Fruit fly (Drosophila melanogaster) whole organism, embryonic: ENCODE measurements around the gene Edg91.
A peak's percentile ranks its signal among the peaks of the same experiment; 100 is the strongest.

Experiments
- CG10462 ChIP-seq: fragments of 200-800 bp; sonication (Bioruptor generic); optimal IDR thresholded peaks from 2 replicates; lab custom pipeline; 2016; ENCODE audit warnings: missing biosample characterization, missing genetic modification characterization
- CG12659 ChIP-seq: fragments of 200-800 bp; sonication (Bioruptor generic); optimal IDR thresholded peaks from 3 replicates; lab custom pipeline; 2017; ENCODE audit warnings: mild to moderate bottlenecking, missing biosample characterization, missing genetic modification reagents, missing genetic modification characterization
- CG12769 ChIP-seq: fragments of 200-800 bp; sonication (Bioruptor generic); optimal IDR thresholded peaks from 2 replicates; lab custom pipeline; 2019; ENCODE audit warnings: missing biosample characterization, mild to moderate bottlenecking, missing genetic modification characterization, moderate library complexity
- CG12942 ChIP-seq: fragments of 200-800 bp; sonication (Bioruptor generic); optimal IDR thresholded peaks from 3 replicates; lab custom pipeline; 2016; ENCODE audit warnings: missing biosample characterization, missing genetic modification characterization
- CG13287 ChIP-seq: fragments of 200-800 bp; sonication (Bioruptor generic); IDR thresholded peaks from 2 replicates; pipeline ENCODE4 v1.3.6; 2022; ENCODE audit warnings: missing biosample characterization, missing genetic modification characterization; ENCODE audit not compliant: partially characterized antibody
- CG13624 ChIP-seq: fragments of 200-800 bp; sonication (Bioruptor generic); optimal IDR thresholded peaks from 2 replicates; lab custom pipeline; 2016; ENCODE audit warnings: missing biosample characterization, missing genetic modification characterization
- CG13894 ChIP-seq: fragments of 200-800 bp; sonication (Bioruptor generic); optimal IDR thresholded peaks from 3 replicates; lab custom pipeline; 2018; ENCODE audit warnings: missing biosample characterization, mild to moderate bottlenecking, missing genetic modification characterization, moderate library complexity
- CG15011 ChIP-seq: fragments of 200-800 bp; sonication (Bioruptor generic); optimal IDR thresholded peaks from 3 replicates; lab custom pipeline; 2018; ENCODE audit warnings: missing biosample characterization, mild to moderate bottlenecking, missing genetic modification characterization
- CG17361 ChIP-seq: fragments of 200-800 bp; sonication (Bioruptor generic); IDR thresholded peaks from 3 replicates; pipeline ENCODE4 v1.3.6; 2022; ENCODE audit warnings: missing biosample characterization, missing genetic modification characterization
- CG17802 ChIP-seq: fragments of 200-800 bp; sonication (Bioruptor generic); optimal IDR thresholded peaks from 2 replicates; lab custom pipeline; 2018; ENCODE audit warnings: missing biosample characterization, mild to moderate bottlenecking, missing genetic modification characterization, moderate library complexity
- CG18011 ChIP-seq: fragments of 200-800 bp; sonication (Bioruptor generic); optimal IDR thresholded peaks from 2 replicates; lab custom pipeline; 2017; ENCODE audit warnings: missing biosample characterization, missing genetic modification characterization, mild to moderate bottlenecking, moderate library complexity, missing genotype
- CG1832 ChIP-seq: fragments of 200-800 bp; sonication (Bioruptor generic); optimal IDR thresholded peaks from 2 replicates; lab custom pipeline; 2017; ENCODE audit warnings: missing biosample characterization, mild to moderate bottlenecking, missing genetic modification characterization, inconsistent platforms
- CG2712 ChIP-seq: fragments of 200-800 bp; optimal IDR thresholded peaks from 3 replicates; lab custom pipeline; 2019; ENCODE audit warnings: missing biosample characterization, mild to moderate bottlenecking, missing genetic modification characterization, moderate library complexity
- CG4730 ChIP-seq: fragments of 200-800 bp; sonication (Bioruptor generic); IDR thresholded peaks from 2 replicates; pipeline ENCODE4 v1.3.6; 2022; ENCODE audit warnings: missing biosample characterization, missing genetic modification characterization
- CG4854 ChIP-seq: fragments of 200-800 bp; sonication (Bioruptor generic); optimal IDR thresholded peaks from 2 replicates; lab custom pipeline; 2016; ENCODE audit warnings: missing biosample characterization, missing genetic modification characterization, inconsistent platforms
- CG6813 ChIP-seq: fragments of 200-800 bp; sonication (Bioruptor generic); optimal IDR thresholded peaks from 2 replicates; lab custom pipeline; 2017; ENCODE audit warnings: missing biosample characterization, missing genetic modification characterization, mild to moderate bottlenecking, moderate library complexity, missing genetic modification reagents
- CG7786 ChIP-seq: fragments of 200-800 bp; sonication (Bioruptor generic); optimal IDR thresholded peaks from 2 replicates; lab custom pipeline; 2016; ENCODE audit warnings: missing biosample characterization, missing genetic modification characterization
- CG9215 ChIP-seq: fragments of 200-800 bp; sonication (Bioruptor generic); IDR thresholded peaks from 2 replicates; pipeline ENCODE4 v1.3.6; 2022; ENCODE audit warnings: missing biosample characterization, missing genetic modification characterization
- CG9817 ChIP-seq: fragments of 200-800 bp; sonication (Bioruptor generic); optimal IDR thresholded peaks from 2 replicates; lab custom pipeline; 2018; ENCODE audit warnings: missing biosample characterization, mild to moderate bottlenecking, missing genetic modification characterization, moderate library complexity
- CG9876 ChIP-seq: fragments of 200-800 bp; sonication (Bioruptor generic); optimal IDR thresholded peaks from 2 replicates; lab custom pipeline; 2016; ENCODE audit warnings: missing biosample characterization, missing genetic modification characterization
- Chrac-16 ChIP-seq: fragments of 200-800 bp; sonication (Bioruptor generic); optimal IDR thresholded peaks from 3 replicates; lab custom pipeline; 2016; ENCODE audit warnings: missing biosample characterization, missing genetic modification characterization
- Dfd ChIP-seq, 2 experiments: fragments of >200 bp; optimal IDR thresholded peaks; 2 replicates each; lab custom pipeline; 2017; ENCODE audit warnings: missing biosample characterization in 2 of 2, missing genetic modification characterization in 2 of 2
- E2f1 ChIP-seq: fragments of 200-800 bp; sonication (Bioruptor generic); IDR thresholded peaks from 2 replicates; pipeline ENCODE4 v1.3.6; 2022; ENCODE audit warnings: missing biosample characterization, missing genetic modification characterization
- Fer2 ChIP-seq: fragments of 200-800 bp; sonication (Bioruptor generic); optimal IDR thresholded peaks from 2 replicates; lab custom pipeline; 2018; ENCODE audit warnings: missing biosample characterization, mild to moderate bottlenecking, missing genetic modification characterization, moderate library complexity
- HLH4C ChIP-seq: fragments of 200-800 bp; sonication (Bioruptor generic); IDR thresholded peaks from 3 replicates; pipeline ENCODE4 v1.3.6; 2022; ENCODE audit warnings: missing biosample characterization, missing genetic modification characterization; ENCODE audit not compliant: partially characterized antibody
- HLHmδ ChIP-seq: fragments of 200-800 bp; sonication (Bioruptor generic); optimal IDR thresholded peaks from 2 replicates; lab custom pipeline; 2018; ENCODE audit warnings: missing biosample characterization, mild to moderate bottlenecking, missing genetic modification characterization, moderate library complexity
- Hand ChIP-seq: fragments of 200-800 bp; sonication (Bioruptor generic); optimal IDR thresholded peaks from 2 replicates; lab custom pipeline; 2017; ENCODE audit warnings: mild to moderate bottlenecking, missing biosample characterization, missing genetic modification reagents, missing genetic modification characterization
- Hr78 ChIP-seq, 2 experiments: fragments of 200-800 bp in 1 of 2; fragments of >200 bp in 1 of 2; sonication (Bioruptor generic) in 1 of 2; optimal IDR thresholded peaks; 2 replicates each; lab custom pipeline; 2017 to 2019; ENCODE audit warnings: missing biosample characterization in 2 of 2, missing genetic modification characterization in 2 of 2, mild to moderate bottlenecking in 1 of 2, moderate library complexity in 1 of 2
- Mad ChIP-seq: fragments of 200-800 bp; sonication (Bioruptor generic); optimal IDR thresholded peaks from 2 replicates; lab custom pipeline; 2016; ENCODE audit warnings: missing biosample characterization, missing genetic modification characterization
- Med ChIP-seq: fragments of 200-800 bp; sonication (Bioruptor generic); peaks from one replicate; lab custom pipeline; 2016; ENCODE audit warnings: missing biosample characterization, missing genetic modification characterization, mild to moderate bottlenecking, inconsistent platforms, moderate library complexity
- Poxn ChIP-seq: fragments of 200-800 bp; sonication (Bioruptor generic); IDR thresholded peaks from 2 replicates; pipeline ENCODE4 v1.3.6; 2022; ENCODE audit warnings: missing biosample characterization, missing genetic modification characterization
- Rx ChIP-seq: fragments of 200-800 bp; sonication (Bioruptor generic); IDR thresholded peaks from 2 replicates; pipeline ENCODE4 v1.3.6; 2022; ENCODE audit warnings: missing biosample characterization, missing genetic modification characterization
- Scr ChIP-seq: fragments of 200-800 bp; sonication (Bioruptor generic); IDR thresholded peaks from 2 replicates; pipeline ENCODE4 v1.3.6; 2022; ENCODE audit warnings: missing biosample characterization, missing genetic modification characterization; ENCODE audit not compliant: partially characterized antibody
- Six4 ChIP-seq: fragments of 200-800 bp; sonication (Bioruptor generic); optimal IDR thresholded peaks from 2 replicates; lab custom pipeline; 2016; ENCODE audit warnings: missing biosample characterization, missing genetic modification characterization
- chif ChIP-seq, 2 experiments: fragments of 200-800 bp; sonication (Bioruptor generic); optimal IDR thresholded peaks; 3 replicates each; lab custom pipeline; 2016; ENCODE audit warnings: missing biosample characterization in 2 of 2, missing genetic modification characterization in 2 of 2
- gsb-n ChIP-seq: fragments of 200-800 bp; sonication (Bioruptor generic); optimal IDR thresholded peaks from 3 replicates; lab custom pipeline; 2018; ENCODE audit warnings: missing biosample characterization, mild to moderate bottlenecking, missing genetic modification characterization
- ham ChIP-seq: fragments of 200-800 bp; sonication (Bioruptor generic); IDR thresholded peaks from 2 replicates; pipeline ENCODE4 v1.3.6; 2022; ENCODE audit warnings: missing biosample characterization, missing genetic modification characterization
- jing ChIP-seq: fragments of 200-800 bp; sonication (Bioruptor generic); optimal IDR thresholded peaks from 2 replicates; lab custom pipeline; 2018; ENCODE audit warnings: missing biosample characterization, mild to moderate bottlenecking, missing genetic modification characterization
- kay ChIP-seq: fragments of 200-800 bp; sonication (Bioruptor generic); optimal IDR thresholded peaks from 2 replicates; lab custom pipeline; 2016; ENCODE audit warnings: missing biosample characterization, missing genetic modification characterization
- lilli ChIP-seq: fragments of 200-800 bp; sonication (Bioruptor generic); optimal IDR thresholded peaks from 3 replicates; lab custom pipeline; 2016; ENCODE audit warnings: missing biosample characterization, missing genetic modification characterization
- lov ChIP-seq, 2 experiments: fragments of 200-800 bp in 1 of 2; fragments of >200 bp in 1 of 2; sonication (Bioruptor generic) in 1 of 2; IDR thresholded peaks in 1 of 2; optimal IDR thresholded peaks in 1 of 2; 2 replicates in 1 of 2; 3 replicates in 1 of 2; pipeline versions ENCODE4 v1.3.6 to Lab custom; 2017 to 2022; ENCODE audit warnings: missing biosample characterization in 1 of 2, missing genetic modification characterization in 1 of 2
- maf-S ChIP-seq: fragments of 200-800 bp; sonication (Bioruptor generic); optimal IDR thresholded peaks from 2 replicates; lab custom pipeline; 2016; ENCODE audit warnings: missing biosample characterization, missing genetic modification characterization
- nom ChIP-seq: fragments of 200-800 bp; sonication (Bioruptor generic); optimal IDR thresholded peaks from 2 replicates; lab custom pipeline; 2017; ENCODE audit warnings: missing biosample characterization, missing genetic modification characterization, mild to moderate bottlenecking, moderate library complexity, missing genetic modification reagents
- odd ChIP-seq: fragments of 200-800 bp; sonication (Bioruptor generic); optimal IDR thresholded peaks from 2 replicates; lab custom pipeline; 2017; ENCODE audit warnings: missing biosample characterization, mild to moderate bottlenecking, missing genetic modification characterization
- slp2 ChIP-seq: fragments of 200-800 bp; sonication (Bioruptor generic); optimal IDR thresholded peaks from 2 replicates; lab custom pipeline; 2016; ENCODE audit warnings: missing biosample characterization, missing genetic modification characterization
- stc ChIP-seq: fragments of 200-800 bp; sonication (Bioruptor generic); IDR thresholded peaks from 2 replicates; pipeline ENCODE4 v1.3.6; 2022; ENCODE audit warnings: missing biosample characterization, missing genetic modification characterization
- ttk ChIP-seq: fragments of 200-800 bp; sonication (Bioruptor generic); IDR thresholded peaks from 2 replicates; pipeline ENCODE4 v2.1.2; 2022; ENCODE audit warnings: missing biosample characterization, missing genetic modification characterization
- unc-4 ChIP-seq: fragments of 200-800 bp; sonication (Bioruptor generic); IDR thresholded peaks from 2 replicates; pipeline ENCODE4 v1.3.6; 2022; ENCODE audit warnings: missing biosample characterization, missing genetic modification characterization; ENCODE audit not compliant: partially characterized antibody

The Edg91 gene

DNA sequence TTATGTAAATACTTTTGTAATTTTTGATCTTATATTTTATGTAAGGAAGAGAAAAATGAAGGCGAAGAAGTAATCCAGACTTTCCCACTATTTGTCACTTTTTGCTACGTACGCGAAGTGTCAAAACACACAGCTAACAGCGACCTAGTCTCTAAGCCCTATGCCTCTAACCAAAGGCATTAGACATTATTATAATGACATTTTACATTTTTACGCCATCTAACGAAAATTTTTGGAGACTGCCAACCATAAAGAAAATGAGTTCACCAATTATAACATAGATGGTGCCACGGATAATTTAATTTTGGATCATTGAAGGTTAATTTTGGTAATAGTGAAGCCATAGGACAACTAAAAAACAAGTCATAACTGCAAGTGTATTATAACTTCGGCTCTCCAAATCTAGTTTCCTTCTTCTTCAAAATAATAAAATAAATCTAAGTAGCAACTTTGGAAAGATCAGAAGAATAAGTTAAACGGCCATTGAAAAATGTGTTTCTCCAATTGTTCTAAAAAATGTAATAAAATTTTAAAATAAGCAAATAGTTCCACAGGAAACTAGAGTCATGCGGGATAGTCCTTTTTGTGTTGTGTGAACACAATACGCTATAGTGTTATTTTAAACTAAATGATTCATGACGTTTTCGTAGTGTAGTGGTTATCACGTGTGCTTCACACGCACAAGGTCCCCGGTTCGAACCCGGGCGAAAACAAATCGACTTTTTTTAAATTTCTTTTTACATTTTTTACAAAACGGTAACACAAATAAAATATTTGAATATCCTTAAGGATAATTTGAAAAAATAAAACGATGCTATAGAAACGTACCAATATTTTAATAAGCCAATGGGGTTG lies 6.0 kb upstream of the Edg91 start (continued):
- TF ChIP-seq CG4730 (GFP tag; lab: Robert Waterston, UW) (no peak), Six4 (GFP tag; lab: Kevin White, UChicago) (no peak), Dfd (GFP tag; optimal IDR thresholded peaks at IDR 0.05; lab: Kevin White, UChicago) (no peak), nom (GFP tag; lab: Kevin White, UChicago) (no peak), CG12942 (peak; percentile 7), CG12659 (no peak), stc (GFP tag; lab: Robert Waterston, UW) (no peak), CG9817 (tag; lab: Kevin White, UChicago) (no peak), CG4854 (no peak), CG13894 (tag; lab: Kevin White, UChicago) (peak; percentile 41), Hand (no peak), CG10462 (GFP tag; lab: Kevin White, UChicago) (no peak), CG17802 (tag; lab: Kevin White, UChicago) (no peak), chif (GFP tag; optimal IDR thresholded peaks at IDR 0.05; lab: Kevin White, UChicago) (peak in 1 of 2 experiments; percentile 13), Mad (GFP tag; lab: Kevin White, UChicago) (no peak), CG6813 (GFP tag; lab: Kevin White, UChicago) (no peak), CG13287 (GFP tag; lab: Robert Waterston, UW) (no peak), Poxn (GFP tag; lab: Robert Waterston, UW) (no peak), CG7786 (GFP tag; lab: Kevin White, UChicago) (no peak), HLH4C (GFP tag; lab: Robert Waterston, UW) (peak; percentile 80), ham (GFP tag; lab: Robert Waterston, UW) (no peak), lilli (peak; percentile 40), CG15011 (no peak), CG9215 (GFP tag; lab: Robert Waterston, UW) (no peak), Med (GFP tag; lab: Kevin White, UChicago) (peak; percentile 85), slp2 (GFP tag; lab: Kevin White, UChicago) (no peak), CG12769 (tag; lab: Kevin White, UChicago) (peak; percentile 48), gsb-n (peak; percentile 23), jing (GFP tag; lab: Kevin White, UChicago) (no peak), maf-S (GFP tag; lab: Kevin White, UChicago) (peak; percentile 1), Rx (no peak), Hr78 (GFP tag; optimal IDR thresholded peaks at IDR 0.05; lab: Kevin White, UChicago) (no peak), odd (no peak), Scr (GFP tag; lab: Robert Waterston, UW) (no peak), kay (GFP tag; lab: Kevin White, UChicago) (peak; percentile 28), Chrac-16 (GFP tag; lab: Kevin White, UChicago) (no peak), CG17361 (no peak), CG1832 (GFP tag; lab: Kevin White, UChicago) (no peak), unc-4 (GFP tag; lab: Robert Waterston, UW) (peak; percentile 47; the same call in 1 of the 2 replicates), CG9876 (GFP tag; lab: Kevin White, UChicago) (no peak), CG13624 (no peak), Fer2 (tag; lab: Kevin White, UChicago) (no peak), lov (optimal IDR thresholded peaks at IDR 0.05; lab: Kevin White, UChicago) (no peak), lov (GFP tag; IDR thresholded peaks at IDR 0.05; lab: Robert Waterston, UW) (no peak), HLHmδ (GFP tag; lab: Kevin White, UChicago) (no peak), CG2712 (peak; percentile 12), ttk (GFP tag; lab: Robert Waterston, UW) (no peak), E2f1 (0 out of 2 replicates have a peak, but pooled peaks have one; percentile 10), CG18011 (GFP tag; lab: Kevin White, UChicago) (no peak)
